Fruit fly (Drosophila melanogaster) whole organism: Measurements from ENCODE around the gene Act5C.
"Not testable (repeated sequence)": the region's sequence is repeated elsewhere in the genome, so short reads cannot be mapped to it uniquely, and the experiment has no call there.

Experiments used
- CG8478 ChIP-seq: fragments of >200 bp; optimal IDR thresholded peaks from 2 replicates; lab custom pipeline; 2018; ENCODE audit warnings: inconsistent platforms
- Dll ChIP-seq: fragments of >200 bp; optimal IDR thresholded peaks from 2 replicates; lab custom pipeline; 2017
- EcR ChIP-seq, 2 experiments: fragments of >200 bp; optimal IDR thresholded peaks; 2 replicates each; lab custom pipeline; 2017; ENCODE audit warnings: missing biosample characterization in 2 of 2, missing genetic modification characterization in 2 of 2, missing genetic modification reagents in 2 of 2
- pan ChIP-seq: fragments of >200 bp; optimal IDR thresholded peaks from 2 replicates; lab custom pipeline; 2017
- psq ChIP-seq: fragments of >200 bp; optimal IDR thresholded peaks from 2 replicates; lab custom pipeline; 2017
- usp ChIP-seq: fragments of >200 bp; optimal IDR thresholded peaks from 2 replicates; lab custom pipeline; 2017; ENCODE audit warnings: missing biosample characterization, missing genetic modification characterization, mixed read lengths

Gene Act5C

dm6 chrX:5932345-5932995, 31.8 kb downstream of the Act5C start:
- TF ChIP-seq CG8478: no peak
- no peak for TF ChIP-seq pan (lab: Kevin White, UChicago)
- no peak for TF ChIP-seq Dll (lab: Kevin White, UChicago)
- no peak for TF ChIP-seq EcR (GFP tag; optimal IDR thresholded peaks at IDR 0.05; lab: Kevin White, UChicago)
- no peak for TF ChIP-seq usp (GFP tag; lab: Kevin White, UChicago)
- TF ChIP-seq psq (lab: Kevin White, UChicago): no peak

- TF ChIP-seq pan (lab: Kevin White, UChicago) (no peak), CG8478 (no peak), psq (lab: Kevin White, UChicago) (no peak), Dll (lab: Kevin White, UChicago) (no peak), EcR (GFP tag; optimal IDR thresholded peaks at IDR 0.05; lab: Kevin White, UChicago) (no peak), usp (GFP tag; lab: Kevin White, UChicago) (no peak)
Measured at dm6 chrX:5935072-5935738, 34.5 kb downstream of the Act5C start.

- TF ChIP-seq EcR (GFP tag; optimal IDR thresholded peaks at IDR 0.05; lab: Kevin White, UChicago) (no peak), Dll (lab: Kevin White, UChicago) (no peak), usp (GFP tag; lab: Kevin White, UChicago) (no peak), psq (lab: Kevin White, UChicago) (no peak), pan (lab: Kevin White, UChicago) (no peak), CG8478 (no peak)
Measured at dm6 chrX:5941824-5942223, 41.2 kb downstream of the Act5C start.

dm6 chrX:5942306-5942705, 41.6 kb downstream of the Act5C start, which contains the start of gene CG12728:
CG12728 (plus strand) TSS chrX:5942606.
- not testable (repeated sequence) for TF ChIP-seq usp (GFP tag; lab: Kevin White, UChicago); Dll (lab: Kevin White, UChicago); EcR (GFP tag; optimal IDR thresholded peaks at IDR 0.05; lab: Kevin White, UChicago)

- TF ChIP-seq psq, pan, Dll (lab: Kevin White, UChicago): not testable (repeated sequence)
Measured at dm6 chrX:5945052-5945830, 44.6 kb downstream of the Act5C start, which contains the start of gene CG32756. CG32756 (plus strand) TSS chrX:5945682.

- TF ChIP-seq EcR (GFP tag; optimal IDR thresholded peaks at IDR 0.05; lab: Kevin White, UChicago): no peak
- no peak for TF ChIP-seq psq (lab: Kevin White, UChicago)
- no peak for TF ChIP-seq usp (GFP tag; lab: Kevin White, UChicago)
Measured at dm6 chrX:5947870-5948498, 47.3 kb downstream of the Act5C start, which contains the start of gene CG6041. CG6041 (plus strand) TSS chrX:5948160.

- no peak for TF ChIP-seq CG8478
- TF ChIP-seq psq (lab: Kevin White, UChicago): no peak
- TF ChIP-seq Dll (lab: Kevin White, UChicago): no peak
- TF ChIP-seq pan (lab: Kevin White, UChicago): no peak
Measured at dm6 chrX:5949951-5950350, 49.3 kb downstream of the Act5C start, which contains the start of gene CG32755. CG32755 (plus strand) TSS chrX:5950251.

dm6 chrX:5952265-5952664, 51.6 kb downstream of the Act5C start, which contains the start of gene CG6048:
CG6048 (plus strand) TSS chrX:5952565.
- TF ChIP-seq pan (lab: Kevin White, UChicago): no peak
- TF ChIP-seq CG8478: no peak
- no peak for TF ChIP-seq usp (GFP tag; lab: Kevin White, UChicago)
